Fruit fly (Drosophila melanogaster) ovary, adult (tissue): ENCODE data around the gene CG17633.

Experiments used
- CG17801 ChIP-seq: fragments of 200-800 bp; optimal IDR thresholded peaks from 2 replicates; lab custom pipeline; 2019; ENCODE audit warnings: missing biosample characterization, mild to moderate bottlenecking, missing genetic modification characterization, moderate library complexity; ENCODE audit not compliant: partially characterized antibody

The CG17633 gene

DNA sequence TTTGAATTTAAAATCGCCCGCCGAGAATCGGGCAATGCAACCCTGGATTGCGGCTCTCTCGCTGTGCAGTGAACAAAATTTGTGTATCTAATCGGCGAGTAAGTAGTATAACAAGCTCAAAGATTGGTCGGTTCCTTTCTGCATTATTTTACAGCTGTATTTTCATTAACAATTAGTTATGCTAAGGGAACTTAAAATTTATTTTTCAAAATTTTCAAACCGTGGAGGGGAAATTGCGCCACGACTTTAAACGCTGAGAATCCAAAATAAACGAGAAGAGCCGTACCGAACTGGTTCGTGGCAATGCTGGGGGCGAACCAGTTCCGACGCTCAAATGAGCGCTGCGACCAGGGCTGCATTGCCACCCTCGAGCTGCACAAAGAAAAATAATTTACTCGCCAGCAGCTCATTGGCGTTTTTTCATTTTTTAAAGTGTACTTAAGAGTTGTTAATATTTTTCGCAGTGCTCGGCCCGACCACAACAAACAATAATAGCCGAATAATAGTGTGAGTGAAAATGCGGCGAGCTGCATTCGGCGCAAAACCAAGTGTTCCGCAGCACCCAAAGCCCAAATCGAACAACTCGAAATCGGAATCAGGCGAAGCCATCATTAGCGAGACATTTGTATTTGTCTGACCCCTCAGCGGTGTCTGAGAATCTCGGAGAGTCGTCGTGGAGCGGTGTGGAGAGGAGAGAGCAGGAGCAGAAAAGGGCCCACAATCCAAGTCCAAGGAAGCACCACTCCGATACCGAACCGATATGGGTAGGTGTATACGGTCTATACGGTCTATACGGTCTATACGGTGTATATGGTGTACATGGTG is 10.7 kb upstream of the CG17633 start, which contains the start of gene zf30C:
Gene zf30C, plus strand, starts transcription at position 353 of the 825 bp plus-strand sequence.
- peak; percentile 61 for TF ChIP-seq CG17801 (GFP tag; lab: Kevin White, UChicago)

DNA sequence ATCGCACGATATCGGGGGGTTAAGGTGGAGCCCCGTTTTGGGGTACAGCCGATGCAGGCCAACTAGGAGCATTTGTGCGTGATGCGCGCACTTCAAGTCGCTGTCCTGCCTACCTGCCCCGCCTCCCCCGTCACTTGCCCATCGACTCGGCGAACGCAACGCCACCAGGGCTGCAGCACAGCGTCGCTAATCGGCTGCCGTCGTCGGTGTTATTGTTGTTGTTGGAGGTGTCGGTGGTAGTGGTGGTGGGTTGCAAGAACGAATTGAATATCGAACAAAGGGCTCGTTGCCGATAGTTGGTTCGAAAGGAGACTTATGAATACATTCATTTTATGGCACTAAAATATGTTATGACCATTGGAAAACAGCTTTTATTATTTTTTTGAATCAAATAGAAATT is 10.0 kb upstream of the CG17633 start:
- TF ChIP-seq CG17801 (GFP tag; lab: Kevin White, UChicago): no peak

- peak; percentile 57 for TF ChIP-seq CG17801 (GFP tag; lab: Kevin White, UChicago)
These were observed 5.5 kb upstream of the CG17633 start, which contains the start of the genes Taf11 and und for dm6 chr2L:9763212-9763869. Taf11 (minus strand) TSS chr2L:9763262. und (plus strand) TSS chr2L:9763369.

DNA sequence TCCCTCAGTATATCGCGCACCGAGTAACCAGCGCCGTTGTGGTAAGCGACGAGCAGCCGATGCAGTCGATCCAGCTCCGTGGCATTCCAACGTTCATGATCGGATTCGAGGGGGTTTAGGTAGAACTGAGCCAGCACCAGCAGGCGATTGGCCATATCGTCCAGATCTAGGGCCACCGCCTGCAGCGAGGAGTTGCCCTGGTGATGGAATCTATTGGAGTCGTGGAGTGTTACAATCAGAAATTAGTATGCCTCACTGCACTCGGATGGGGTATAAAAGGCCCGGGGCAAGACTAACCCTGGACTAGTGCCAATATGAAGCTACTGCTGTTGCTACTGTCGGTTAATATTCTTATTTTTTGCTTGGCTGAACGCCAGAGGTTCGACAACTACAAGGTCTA is 2.1 kb upstream of the CG17633 start, which contains the start of gene CG4017:
Gene CG4017, plus strand, starts transcription at position 301 of the 400 bp plus-strand sequence.
- TF ChIP-seq CG17801 (GFP tag; lab: Kevin White, UChicago): no peak

dm6 chr2L:9770896-9771295 is 2.0 kb downstream of the CG17633 start, which contains the start of gene ppk18:
ppk18 (minus strand) TSS chr2L:9770996.
- no peak for TF ChIP-seq CG17801 (GFP tag; lab: Kevin White, UChicago)

dm6 chr2L:9774980-9775628 is 6.2 kb downstream of the CG17633 start, which contains the start of the genes ppk11 and ppk16:
ppk11 (minus strand) TSS chr2L:9775030.
ppk16 (minus strand) TSS chr2L:9775030.
- TF ChIP-seq CG17801 (GFP tag; lab: Kevin White, UChicago): no peak

DNA sequence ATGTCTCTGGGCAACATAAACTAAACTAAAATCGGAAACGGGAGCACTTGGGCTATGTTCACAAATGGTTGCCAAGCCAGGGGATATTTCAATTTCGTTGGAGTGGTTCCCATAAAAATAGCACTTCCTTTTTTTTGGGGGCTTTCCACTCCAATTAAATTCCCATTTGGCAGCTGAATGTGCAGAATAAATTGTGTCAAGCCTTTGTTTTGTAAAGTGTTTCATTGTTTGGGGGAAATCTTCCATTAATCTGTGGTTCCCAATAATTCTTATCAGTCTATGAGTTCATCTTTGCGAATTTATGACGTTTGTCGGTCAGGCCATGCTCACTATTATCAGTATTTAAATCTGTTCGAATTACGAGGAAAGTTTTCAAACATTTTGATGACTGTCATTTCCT is 9.1 kb downstream of the CG17633 start:
- TF ChIP-seq CG17801 (GFP tag; lab: Kevin White, UChicago): no peak

DNA sequence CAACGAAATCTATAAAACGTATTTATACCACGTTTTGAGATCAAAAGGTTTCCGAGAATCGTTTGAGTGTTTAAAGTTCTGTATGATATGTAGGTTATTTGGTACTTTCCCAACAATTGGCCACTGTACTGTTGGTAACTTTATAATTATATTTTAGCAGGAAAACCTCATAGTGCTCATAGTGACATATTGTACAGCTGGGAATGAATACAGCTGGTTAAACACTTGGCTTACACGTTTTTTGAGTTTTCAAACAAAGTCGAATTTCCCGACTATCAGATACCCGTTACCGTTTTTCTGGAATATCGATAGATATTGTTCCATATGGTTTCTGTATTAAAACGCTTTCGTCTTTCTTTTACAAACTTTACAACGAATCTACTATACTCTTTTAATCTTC is 9.6 kb downstream of the CG17633 start:
- no peak for TF ChIP-seq CG17801 (GFP tag; lab: Kevin White, UChicago)

DNA sequence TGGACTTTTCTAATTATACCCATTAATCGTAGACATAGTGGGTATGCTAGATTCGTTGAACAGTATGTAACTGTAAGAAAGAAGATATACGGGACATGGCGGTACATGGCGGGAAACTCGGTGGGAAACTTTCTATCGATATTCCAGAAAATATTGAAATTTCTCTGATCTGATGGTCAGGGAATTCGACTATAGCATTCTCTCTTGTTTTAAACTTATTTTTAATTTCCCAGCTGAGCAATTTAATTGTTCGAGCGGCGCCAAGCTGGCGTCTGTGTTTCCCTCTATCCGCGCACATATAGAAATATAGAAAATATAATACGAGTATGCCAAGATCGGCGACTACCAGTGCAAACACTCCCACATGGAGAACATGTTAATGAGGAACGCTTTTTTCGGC is 10.3 kb downstream of the CG17633 start:
- peak; percentile 17 for TF ChIP-seq CG17801 (GFP tag; lab: Kevin White, UChicago)

- no peak for TF ChIP-seq CG17801 (GFP tag; lab: Kevin White, UChicago)
These were observed 10.9 kb downstream of the CG17633 start for dm6 chr2L:9779754-9780153.

- peak; percentile 85 for TF ChIP-seq CG17801 (GFP tag; lab: Kevin White, UChicago)
These were observed 13.3 kb downstream of the CG17633 start, which contains the start of gene IP3K1 for dm6 chr2L:9782176-9782581. IP3K1 (plus strand) TSS chr2L:9782384.

- no peak for TF ChIP-seq CG17801 (GFP tag; lab: Kevin White, UChicago)
These were observed 14.3 kb downstream of the CG17633 start for dm6 chr2L:9783130-9783529.

DNA sequence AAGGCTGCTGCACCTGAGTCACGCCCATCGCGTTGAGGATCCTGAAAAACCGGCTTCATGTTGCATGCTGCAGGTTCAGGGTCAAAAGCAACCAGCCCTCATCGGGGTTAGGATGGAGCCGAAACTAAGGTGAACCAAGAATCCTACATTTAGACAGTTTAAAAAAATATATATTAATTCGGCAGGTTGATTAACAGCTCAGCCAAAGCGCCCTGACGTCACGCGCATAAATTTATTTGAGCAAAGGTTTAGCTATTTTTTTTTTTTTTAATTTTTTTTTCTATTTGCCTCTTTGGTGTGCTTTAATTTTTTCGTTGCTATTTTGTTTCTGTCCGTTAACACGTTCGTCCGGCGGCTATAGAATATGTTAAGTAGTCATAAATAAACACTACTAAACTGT is 15.6 kb downstream of the CG17633 start:
- TF ChIP-seq CG17801 (GFP tag; lab: Kevin White, UChicago): no peak

DNA sequence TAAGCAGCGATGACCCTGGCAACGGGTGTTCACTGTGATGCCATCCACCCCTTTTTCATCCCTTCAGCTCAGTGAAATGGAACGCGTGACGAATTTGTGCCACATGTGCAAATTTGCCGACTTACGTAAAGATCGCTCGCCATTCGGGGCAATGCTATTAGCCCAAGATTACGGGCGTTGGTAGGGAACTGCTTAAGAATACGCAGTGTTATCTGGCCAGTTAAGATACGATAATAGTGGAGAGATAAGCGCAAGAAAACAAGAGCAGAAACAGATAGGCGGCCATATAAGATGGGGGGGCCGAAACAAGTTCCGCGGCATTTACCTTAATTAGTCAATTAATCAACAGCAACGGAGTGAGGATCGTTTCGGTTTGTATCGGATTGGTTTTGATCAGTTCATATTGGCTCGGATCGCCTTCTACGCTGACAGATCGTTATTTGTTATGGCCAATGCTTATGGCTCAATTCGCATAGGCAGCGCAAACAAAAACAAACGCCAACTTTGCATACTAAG is 17.1 kb downstream of the CG17633 start:
- no peak for TF ChIP-seq CG17801 (GFP tag; lab: Kevin White, UChicago)
